Fruit fly (Drosophila melanogaster): Measurements from ENCODE around the gene eIF4E1.
A peak's percentile ranks its signal among the peaks of the same experiment; 100 is the strongest.

The eIF4E1 gene

dm6 chr3L:9377198-9378035, 24.8 kb downstream of the eIF4E1 start, which contains the start of gene Hsp26 (continued):
- peak; percentile 96 for TF ChIP-seq Drgx (GFP tag; IDR thresholded peaks at IDR 0.05)
- TF ChIP-seq TFAM (GFP tag; optimal IDR thresholded peaks at IDR 0.05): no peak
- 0 out of 2 replicates have a peak, but pooled peaks have one; percentile 17 for TF ChIP-seq unc-4 (GFP tag; IDR thresholded peaks at IDR 0.05; ENCODE audit: partially characterized antibody)
- no peak for TF ChIP-seq Poxn (GFP tag; IDR thresholded peaks at IDR 0.05)
- TF ChIP-seq da (GFP tag; optimal IDR thresholded peaks at IDR 0.05): no peak
- peak; percentile 70 for TF ChIP-seq org-1 (GFP tag; optimal IDR thresholded peaks at IDR 0.05)
- peak; percentile 38 for TF ChIP-seq CG6654 (GFP tag; optimal IDR thresholded peaks at IDR 0.05)
- TF ChIP-seq CG7963 (GFP tag; IDR thresholded peaks at IDR 0.05; ENCODE audit: partially characterized antibody): no peak
- TF ChIP-seq Hr78 (GFP tag; optimal IDR thresholded peaks at IDR 0.05): peak in 1 of 2 experiments; percentile 64
- TF ChIP-seq CG6854 (GFP tag; optimal IDR thresholded peaks at IDR 0.05): peak; percentile 73
- TF ChIP-seq gcm2 (GFP tag; optimal IDR thresholded peaks at IDR 0.05): peak; percentile 58
- peak; percentile 9 for TF ChIP-seq CG10543 (GFP tag; optimal IDR thresholded peaks at IDR 0.05)
- TF ChIP-seq CG3726 (GFP tag; IDR thresholded peaks at IDR 0.05): 0 out of 3 replicates have a peak, but pooled peaks have one; percentile 47
- TF ChIP-seq so (GFP tag; IDR thresholded peaks at IDR 0.05): peak; percentile 92
- TF ChIP-seq sna (GFP tag; IDR thresholded peaks at IDR 0.05; ENCODE audit: partially characterized antibody): no peak
- no peak for TF ChIP-seq inv (GFP tag; IDR thresholded peaks at IDR 0.05; ENCODE audit: partially characterized antibody)
- TF ChIP-seq exex (tag; optimal IDR thresholded peaks at IDR 0.05): no peak
- TF ChIP-seq ind (GFP tag; optimal IDR thresholded peaks at IDR 0.05): peak; percentile 69
- peak; percentile 18 for TF ChIP-seq CG30431 (GFP tag; optimal IDR thresholded peaks at IDR 0.05)
- TF ChIP-seq CG1529 (GFP tag; optimal IDR thresholded peaks at IDR 0.05): peak; percentile 81
- TF ChIP-seq gsb (GFP tag; IDR thresholded peaks at IDR 0.05): peak; percentile 65
- TF ChIP-seq yki (optimal IDR thresholded peaks at IDR 0.05): peak; percentile 10
- no peak for TF ChIP-seq BEAF-32 (GFP tag; optimal IDR thresholded peaks at IDR 0.05)
- TF ChIP-seq CG10959 (GFP tag; IDR thresholded peaks at IDR 0.05): no peak; the same call in 1 of the 2 replicates
- no peak for TF ChIP-seq amos (GFP tag; IDR thresholded peaks at IDR 0.05; ENCODE audit: partially characterized antibody)
- TF ChIP-seq MBD-R2 (GFP tag; IDR thresholded peaks at IDR 0.05): peak; percentile 42; the same call in 1 of the 2 replicates
- TF ChIP-seq Dfd (GFP tag; optimal IDR thresholded peaks at IDR 0.05): no peak
- no peak for TF ChIP-seq HmgD (GFP tag; optimal IDR thresholded peaks at IDR 0.05)
- peak; percentile 40 for TF ChIP-seq CG16815 (GFP tag; optimal IDR thresholded peaks at IDR 0.05)
- no peak for TF ChIP-seq pfk (GFP tag; optimal IDR thresholded peaks at IDR 0.05)
- peak; percentile 87 for TF ChIP-seq Hsf (GFP tag; optimal IDR thresholded peaks at IDR 0.05)
- TF ChIP-seq CG31441 (GFP tag; IDR thresholded peaks at IDR 0.05): peak; percentile 88
- peak; percentile 92 for TF ChIP-seq stc (GFP tag; IDR thresholded peaks at IDR 0.05)
- peak; percentile 66 for TF ChIP-seq CG18764 (GFP tag; optimal IDR thresholded peaks at IDR 0.05)
- TF ChIP-seq bbx (GFP tag; IDR thresholded peaks at IDR 0.05; ENCODE audit: partially characterized antibody): no peak; the same call in 1 of the 2 replicates
- TF ChIP-seq kni (GFP tag; optimal IDR thresholded peaks at IDR 0.05): no peak
- peak; percentile 74 for TF ChIP-seq CG18476 (GFP tag; optimal IDR thresholded peaks at IDR 0.05)
- TF ChIP-seq chm (GFP tag; IDR thresholded peaks at IDR 0.05): peak; percentile 94
- TF ChIP-seq pnt (GFP tag; optimal IDR thresholded peaks at IDR 0.05): peak; percentile 85
- peak; percentile 81 for TF ChIP-seq Dip3 (GFP tag; optimal IDR thresholded peaks at IDR 0.05)
- TF ChIP-seq nerfin-2 (GFP tag; IDR thresholded peaks at IDR 0.05; ENCODE audit: partially characterized antibody): no peak
- TF ChIP-seq CG10654 (GFP tag; optimal IDR thresholded peaks at IDR 0.05): peak; percentile 56
- peak; percentile 69 for TF ChIP-seq repo (GFP tag; optimal IDR thresholded peaks at IDR 0.05)
- TF ChIP-seq mld (GFP tag; IDR thresholded peaks at IDR 0.05; ENCODE audit: partially characterized antibody): no peak
- peak; percentile 80 for TF ChIP-seq CG2202 (tag; optimal IDR thresholded peaks at IDR 0.05)
- TF ChIP-seq CG8281 (tag; optimal IDR thresholded peaks at IDR 0.05): peak; percentile 60
- peak; percentile 67 for TF ChIP-seq Sox100B (GFP tag; optimal IDR thresholded peaks at IDR 0.05)
- TF ChIP-seq CG8089 (GFP tag; optimal IDR thresholded peaks at IDR 0.05): peak; percentile 79
